Fruit fly (Drosophila melanogaster): ENCODE data around the gene kek5.

DNA sequence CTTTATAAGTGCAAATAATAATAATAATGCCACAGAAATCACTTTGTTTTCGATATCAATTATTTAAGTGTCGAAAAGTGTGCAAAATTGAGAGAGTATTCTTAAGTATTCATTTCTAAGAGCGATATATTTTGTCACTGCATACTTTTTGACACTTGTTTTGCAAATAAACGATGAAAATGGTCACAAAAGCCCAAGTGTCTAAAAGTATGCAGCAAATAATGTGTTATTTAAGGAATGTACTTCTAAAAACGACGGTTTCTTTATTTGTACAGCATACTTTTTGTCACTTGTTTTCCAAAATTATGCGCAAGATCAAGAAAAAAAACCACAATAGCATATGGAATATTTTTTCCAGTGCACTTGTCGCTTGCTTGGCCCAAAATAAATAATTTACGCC lies 62.2 kb downstream of the kek5 start:
- TF ChIP-seq tj (GFP tag; optimal IDR thresholded peaks at IDR 0.05) (no peak), CG7101 (tag; optimal IDR thresholded peaks at IDR 0.05) (no peak), kay (GFP tag; ENCODE audit: borderline replicate concordance) (peak; percentile 41), CG12768 (GFP tag; optimal IDR thresholded peaks at IDR 0.05) (no peak), toe (GFP tag; optimal IDR thresholded peaks at IDR 0.05) (no peak), bab1 (GFP tag; optimal IDR thresholded peaks at IDR 0.05) (no peak), CG33017 (tag; optimal IDR thresholded peaks at IDR 0.05) (no peak), CG5204 (GFP tag; optimal IDR thresholded peaks at IDR 0.05) (no peak), CG1620 (GFP tag; optimal IDR thresholded peaks at IDR 0.05) (no peak), Mnt (GFP tag; optimal IDR thresholded peaks at IDR 0.05) (no peak)

Data from whole organism, adult.